Worm (Caenorhabditis elegans) whole organism, midembryonic: ENCODE results near the gene C04C3.7.

ENCODE experiments used
- flt-1 ChIP-seq: fragments of 200-800 bp; sonication (Bioruptor generic); IDR thresholded peaks from 2 replicates; pipeline ENCODE4 v1.3.6; 2022; ENCODE audit warnings: missing genetic modification characterization, missing compliant biosample characterization
- klf-2 ChIP-seq: fragments of 200-800 bp; sonication (Bioruptor generic); conservative IDR thresholded peaks from 2 replicates; pipeline ENCODE4 v1.3.6; 2022; ENCODE audit warnings: missing genetic modification reagents, missing genetic modification characterization, missing compliant biosample characterization
- med-1 ChIP-seq: sonication (generic microtip); optimal IDR thresholded peaks from 2 replicates; lab custom pipeline; 2017; ENCODE audit warnings: missing genetic modification characterization, mild to moderate bottlenecking, missing compliant biosample characterization, antibody characterized with exemption, missing genetic modification reagents; ENCODE audit not compliant: insufficient read depth
- ztf-23 ChIP-seq: fragments of 200-800 bp; sonication (Bioruptor generic); IDR thresholded peaks from 2 replicates; pipeline ENCODE4 v1.3.6; 2022; ENCODE audit warnings: missing genetic modification reagents, missing genetic modification characterization, missing compliant biosample characterization

ce11 chrIV:3463254-3463653 lies 30.0 kb upstream of the C04C3.7 start, which contains the start of gene F58E2.4:
- no peak for TF ChIP-seq med-1 (GFP tag; lab: Kevin White, UChicago)
- no peak for TF ChIP-seq klf-2 (GFP tag; lab: Robert Waterston, UW)
- TF ChIP-seq flt-1 (GFP tag; lab: Robert Waterston, UW) = no peak
- TF ChIP-seq ztf-23 (GFP tag; lab: Robert Waterston, UW) = no peak
